Worm (Caenorhabditis elegans) whole organism, L1 larva: ENCODE results near the gene nhr-107.
A peak's percentile ranks its signal among the peaks of the same experiment; 100 is the strongest.

ENCODE experiments used
- C04F5.9 ChIP-seq: sonication (generic microtip); optimal IDR thresholded peaks from 2 replicates; lab custom pipeline; 2016; ENCODE audit warnings: missing genetic modification characterization, missing compliant biosample characterization
- C16A3.4 ChIP-seq: fragments of 150-350 bp; optimal IDR thresholded peaks from 2 replicates; lab custom pipeline; 2014; ENCODE audit warnings: missing biosample characterization, missing genetic modification characterization
- Y116A8C.19 ChIP-seq: sonication (generic microtip); optimal IDR thresholded peaks from 2 replicates; lab custom pipeline; 2016; ENCODE audit warnings: missing compliant biosample characterization, missing genetic modification characterization, borderline replicate concordance
- aha-1 ChIP-seq: fragments of 150-350 bp; optimal IDR thresholded peaks from 2 replicates; lab custom pipeline; 2014; ENCODE audit warnings: missing biosample characterization, missing genetic modification characterization
- alr-1 ChIP-seq: fragments of 200-800 bp; sonication (Bioruptor generic); optimal IDR thresholded peaks from 2 replicates; lab custom pipeline; 2018; ENCODE audit warnings: borderline replicate concordance, mild to moderate bottlenecking, missing genetic modification characterization, missing compliant biosample characterization
- ama-1 ChIP-seq: fragments of 150-350 bp; optimal IDR thresholded peaks from 2 replicates; lab custom pipeline; 2014
- blmp-1 ChIP-seq: fragments of 150-350 bp; optimal IDR thresholded peaks from 2 replicates; lab custom pipeline; 2014; ENCODE audit warnings: missing biosample characterization, missing genetic modification characterization
- ceh-8 ChIP-seq: fragments of 200-800 bp; sonication (Bioruptor generic); optimal IDR thresholded peaks from 2 replicates; lab custom pipeline; 2018; ENCODE audit warnings: mild to moderate bottlenecking, missing genetic modification characterization, moderate library complexity, missing compliant biosample characterization
- ceh-88 ChIP-seq: fragments of 200-800 bp; sonication (Bioruptor generic); IDR thresholded peaks from 2 replicates; pipeline ENCODE4 v1.3.6; 2022; ENCODE audit warnings: missing genetic modification characterization, missing compliant biosample characterization
- ces-1 ChIP-seq: fragments of 150-350 bp; optimal IDR thresholded peaks from 2 replicates; lab custom pipeline; 2014; ENCODE audit warnings: missing biosample characterization, missing genetic modification reagents, missing genetic modification characterization
- dpl-1 ChIP-seq, 3 experiments: fragments of 150-350 bp in 2 of 3; sonication (generic microtip) in 1 of 3; optimal IDR thresholded peaks; 2 replicates each; lab custom pipeline; 2014 to 2017; ENCODE audit warnings: missing biosample characterization in 3 of 3, missing genetic modification characterization in 3 of 3, missing genetic modification reagents in 3 of 3
- dsc-1 ChIP-seq: sonication (generic microtip); optimal IDR thresholded peaks from 2 replicates; lab custom pipeline; 2016; ENCODE audit warnings: mild to moderate bottlenecking, missing genetic modification characterization, missing compliant biosample characterization
- efl-1 ChIP-seq, 4 experiments: fragments of 150-350 bp; optimal IDR thresholded peaks in 3 of 4; peaks in 1 of 4; 1 replicate in 1 of 4; 2 replicates in 3 of 4; lab custom pipeline; 2014; ENCODE audit warnings: missing biosample characterization in 2 of 4, missing genetic modification characterization in 2 of 4, missing genetic modification reagents in 2 of 4
- efl-3 ChIP-seq: fragments of 200-800 bp; sonication (Bioruptor generic); optimal IDR thresholded peaks from 2 replicates; lab custom pipeline; 2018; ENCODE audit warnings: mild to moderate bottlenecking, missing genetic modification characterization, missing compliant biosample characterization
- egl-13 ChIP-seq: sonication (generic microtip); optimal IDR thresholded peaks from 2 replicates; lab custom pipeline; 2016; ENCODE audit warnings: missing genotype, missing genetic modification reagents, missing genetic modification characterization, missing compliant biosample characterization
- egl-27 ChIP-seq, 2 experiments: fragments of 150-350 bp in 1 of 2; sonication (generic microtip); optimal IDR thresholded peaks; 3 replicates each; lab custom pipeline; 2017 to 2018; ENCODE audit warnings: missing biosample characterization in 2 of 2, missing genetic modification characterization in 2 of 2, missing genetic modification reagents in 2 of 2
- elt-3 ChIP-seq, 6 experiments: fragments of 150-350 bp in 1 of 6; sonication (generic microtip); optimal IDR thresholded peaks; 2 replicates each; lab custom pipeline; 2017 to 2018; ENCODE audit warnings: missing biosample characterization in 6 of 6, missing genetic modification characterization in 6 of 6, inconsistent platforms in 1 of 6
- ets-5 ChIP-seq: fragments of 200-800 bp; sonication (Bioruptor generic); IDR thresholded peaks from 2 replicates; pipeline ENCODE4 v1.3.6; 2022; ENCODE audit warnings: missing genetic modification characterization, missing compliant biosample characterization
- fkh-10 ChIP-seq: sonication (generic microtip); optimal IDR thresholded peaks from 2 replicates; lab custom pipeline; 2017; ENCODE audit warnings: missing biosample characterization, missing genetic modification reagents, missing genetic modification characterization
- fkh-8 ChIP-seq: sonication (generic microtip); optimal IDR thresholded peaks from 2 replicates; lab custom pipeline; 2016; ENCODE audit warnings: mild to moderate bottlenecking, missing genetic modification characterization, missing compliant biosample characterization
- hlh-17 ChIP-seq: fragments of 200-800 bp; sonication (Bioruptor generic); optimal IDR thresholded peaks from 2 replicates; lab custom pipeline; 2018; ENCODE audit warnings: missing genetic modification characterization, mild to moderate bottlenecking, missing compliant biosample characterization, moderate library complexity, borderline replicate concordance
- hpl-2 ChIP-seq: fragments of 150-350 bp; optimal IDR thresholded peaks from 2 replicates; lab custom pipeline; 2014; ENCODE audit warnings: missing biosample characterization, missing genetic modification reagents, missing genetic modification characterization
- irx-1 ChIP-seq: sonication (generic microtip); optimal IDR thresholded peaks from 2 replicates; lab custom pipeline; 2016; ENCODE audit warnings: missing genetic modification characterization, missing compliant biosample characterization
- isw-1 ChIP-seq: fragments of 200-800 bp; sonication (Bioruptor generic); IDR thresholded peaks from 2 replicates; pipeline ENCODE4 v1.3.6; 2022; ENCODE audit warnings: missing genetic modification characterization, missing compliant biosample characterization
- lin-13 ChIP-seq: fragments of 150-350 bp; optimal IDR thresholded peaks from 2 replicates; lab custom pipeline; 2014; ENCODE audit warnings: missing biosample characterization, missing genetic modification reagents, missing genetic modification characterization
- lin-14 ChIP-seq: fragments of 200-800 bp; sonication (Bioruptor generic); optimal IDR thresholded peaks from 2 replicates; lab custom pipeline; 2018; ENCODE audit warnings: mild to moderate bottlenecking, missing genetic modification characterization, moderate library complexity, missing compliant biosample characterization
- lin-15B ChIP-seq: fragments of 150-350 bp; sonication (generic microtip); optimal IDR thresholded peaks from 3 replicates; lab custom pipeline; 2014; ENCODE audit warnings: missing biosample characterization, missing genetic modification characterization
- lin-39 ChIP-seq: fragments of 150-350 bp; optimal IDR thresholded peaks from 2 replicates; lab custom pipeline; 2014; ENCODE audit warnings: missing biosample characterization, missing genetic modification reagents, missing genetic modification characterization
- lir-3 ChIP-seq: sonication (generic microtip); optimal IDR thresholded peaks from 2 replicates; lab custom pipeline; 2016; ENCODE audit warnings: mild to moderate bottlenecking, missing genetic modification characterization, moderate library complexity, missing compliant biosample characterization; ENCODE audit not compliant: poor library complexity
- lsy-2 ChIP-seq, 2 experiments: fragments of 150-350 bp; optimal IDR thresholded peaks; 2 replicates each; lab custom pipeline; 2014; ENCODE audit warnings: missing biosample characterization in 2 of 2, missing genetic modification characterization in 2 of 2
- mab-9 ChIP-seq: fragments of 200-800 bp; sonication (Bioruptor generic); IDR thresholded peaks from 2 replicates; pipeline ENCODE4 v1.3.6; 2022; ENCODE audit warnings: missing genetic modification reagents, missing genetic modification characterization, missing compliant biosample characterization
- mdl-1 ChIP-seq, 2 experiments: fragments of 150-350 bp; optimal IDR thresholded peaks; 2 replicates each; lab custom pipeline; 2014 to 2017; ENCODE audit warnings: missing biosample characterization in 2 of 2, missing genetic modification characterization in 2 of 2, inconsistent platforms in 1 of 2
- mef-2 ChIP-seq: fragments of 150-350 bp; optimal IDR thresholded peaks from 2 replicates; lab custom pipeline; 2014; ENCODE audit warnings: missing biosample characterization, missing genetic modification characterization
- mep-1 ChIP-seq: fragments of 150-350 bp; optimal IDR thresholded peaks from 2 replicates; lab custom pipeline; 2014; ENCODE audit warnings: missing biosample characterization, missing genetic modification characterization
- nhr-28 ChIP-seq: fragments of 150-350 bp; optimal IDR thresholded peaks from 2 replicates; lab custom pipeline; 2014; ENCODE audit warnings: missing biosample characterization, missing genetic modification characterization
- nhr-71 ChIP-seq: sonication (generic microtip); optimal IDR thresholded peaks from 2 replicates; lab custom pipeline; 2016; ENCODE audit warnings: mild to moderate bottlenecking, missing genetic modification characterization, moderate library complexity, missing compliant biosample characterization
- nhr-76 ChIP-seq: sonication (generic microtip); optimal IDR thresholded peaks from 2 replicates; lab custom pipeline; 2017; ENCODE audit warnings: missing biosample characterization, missing genetic modification characterization
- nhr-84 ChIP-seq: sonication (generic microtip); optimal IDR thresholded peaks from 2 replicates; lab custom pipeline; 2017; ENCODE audit warnings: missing biosample characterization, missing genetic modification characterization
- nhr-85 ChIP-seq: sonication (generic microtip); peaks from one replicate; lab custom pipeline; 2016; ENCODE audit warnings: missing genetic modification characterization, inconsistent platforms, missing compliant biosample characterization
- nhr-90 ChIP-seq: sonication (generic microtip); optimal IDR thresholded peaks from 2 replicates; lab custom pipeline; 2016; ENCODE audit warnings: mild to moderate bottlenecking, missing genetic modification characterization, missing compliant biosample characterization; ENCODE audit not compliant: poor library complexity
- pag-3 ChIP-seq: sonication (generic microtip); optimal IDR thresholded peaks from 2 replicates; lab custom pipeline; 2017; ENCODE audit warnings: missing genetic modification characterization, mild to moderate bottlenecking, missing compliant biosample characterization, antibody characterized with exemption, borderline replicate concordance; ENCODE audit not compliant: insufficient read depth
- pax-3 ChIP-seq: fragments of 200-800 bp; sonication (Bioruptor generic); optimal IDR thresholded peaks from 2 replicates; lab custom pipeline; 2018; ENCODE audit warnings: mild to moderate bottlenecking, missing genetic modification characterization, moderate library complexity, missing compliant biosample characterization
- pqm-1 ChIP-seq: sonication (generic microtip); optimal IDR thresholded peaks from 3 replicates; lab custom pipeline; 2017; ENCODE audit warnings: missing biosample characterization, missing genetic modification characterization
- skn-1 ChIP-seq: fragments of 150-350 bp; optimal IDR thresholded peaks from 2 replicates; lab custom pipeline; 2014; ENCODE audit warnings: missing biosample characterization, missing genetic modification characterization
- snu-23 ChIP-seq: sonication (generic microtip); optimal IDR thresholded peaks from 2 replicates; lab custom pipeline; 2016; ENCODE audit warnings: missing genetic modification characterization, missing compliant biosample characterization
- sptf-1 ChIP-seq: fragments of 150-350 bp; optimal IDR thresholded peaks from 2 replicates; lab custom pipeline; 2014; ENCODE audit warnings: missing biosample characterization, missing genetic modification characterization
- tlp-1 ChIP-seq: fragments of 150-350 bp; optimal IDR thresholded peaks from 2 replicates; lab custom pipeline; 2014; ENCODE audit warnings: missing biosample characterization, missing genetic modification characterization
- unc-130 ChIP-seq: fragments of 150-350 bp; optimal IDR thresholded peaks from 2 replicates; lab custom pipeline; 2017; ENCODE audit warnings: missing biosample characterization, missing genetic modification characterization, inconsistent platforms
- unc-86 ChIP-seq: sonication (generic microtip); optimal IDR thresholded peaks from 2 replicates; lab custom pipeline; 2016; ENCODE audit warnings: missing genetic modification characterization, missing compliant biosample characterization
- unc-98 ChIP-seq: fragments of 200-800 bp; sonication (Bioruptor generic); IDR thresholded peaks from 2 replicates; pipeline ENCODE4 v1.3.6; 2022; ENCODE audit warnings: missing genetic modification characterization, missing compliant biosample characterization
- xbp-1 ChIP-seq: sonication (generic microtip); optimal IDR thresholded peaks from 2 replicates; lab custom pipeline; 2016; ENCODE audit warnings: missing genetic modification characterization, missing compliant biosample characterization
- ztf-11 ChIP-seq, 2 experiments: sonication (generic microtip); optimal IDR thresholded peaks; 2 replicates each; lab custom pipeline; 2016 to 2017; ENCODE audit warnings: missing genetic modification characterization in 2 of 2, missing biosample characterization in 1 of 2, missing compliant biosample characterization in 1 of 2
- ztf-4 ChIP-seq: fragments of 150-350 bp; optimal IDR thresholded peaks from 2 replicates; lab custom pipeline; 2014; ENCODE audit warnings: missing biosample characterization, missing genetic modification characterization

nhr-107 gene

ce11 chrV:6993999-6994398, 2.9 kb downstream of the nhr-107 start:
- no peak for TF ChIP-seq C04F5.9 (tag; lab: Kevin White, UChicago)
- no peak for TF ChIP-seq lin-15B
- no peak for TF ChIP-seq Y116A8C.19 (tag; lab: Kevin White, UChicago)
- no peak for TF ChIP-seq ceh-88 (GFP tag; lab: Robert Waterston, UW)
- TF ChIP-seq nhr-85 (tag; lab: Kevin White, UChicago) = peak; percentile 98
- TF ChIP-seq nhr-76 (tag; lab: Kevin White, UChicago) = no peak
- TF ChIP-seq xbp-1 (tag; lab: Kevin White, UChicago) = peak; percentile 2
- no peak for TF ChIP-seq mef-2 (tag; lab: Kevin White, UChicago)
- peak; percentile 15; the same call in 1 of the 2 replicates for TF ChIP-seq mab-9 (GFP tag; lab: Robert Waterston, UW)
- no peak for TF ChIP-seq alr-1
- TF ChIP-seq egl-13 (tag; lab: Kevin White, UChicago) = no peak
- no peak for TF ChIP-seq C16A3.4 (tag; lab: Kevin White, UChicago)
- peak; percentile 45 for TF ChIP-seq nhr-90
- TF ChIP-seq lir-3 (tag; lab: Kevin White, UChicago) = no peak
- no peak for TF ChIP-seq aha-1 (tag; lab: Kevin White, UChicago)
- TF ChIP-seq unc-86 (tag; lab: Kevin White, UChicago) = no peak
- no peak for TF ChIP-seq nhr-84 (tag; lab: Kevin White, UChicago)
- no peak for TF ChIP-seq ets-5
- no peak for TF ChIP-seq efl-1 (optimal IDR thresholded peaks at IDR 0.05; lab: Kevin White, UChicago)
- TF ChIP-seq efl-1 (GFP tag; optimal IDR thresholded peaks at IDR 0.05 in 1 of 2; lab: Kevin White, UChicago) = peak in 1 of 2 experiments; percentile 76
- no peak for TF ChIP-seq fkh-10 (GFP tag; lab: Kevin White, UChicago)
- TF ChIP-seq irx-1 (tag; lab: Kevin White, UChicago) = peak; percentile 29
- TF ChIP-seq blmp-1 = peak; percentile 76
- TF ChIP-seq hpl-2 (GFP tag; lab: Kevin White, UChicago) = peak; percentile 30
- peak in 1 of 2 experiments; percentile 33 for TF ChIP-seq mdl-1 (tag; optimal IDR thresholded peaks at IDR 0.05; lab: Kevin White, UChicago)
- TF ChIP-seq nhr-71 (tag; lab: Kevin White, UChicago) = peak; percentile 85
- no peak for TF ChIP-seq efl-3 (GFP tag; lab: Kevin White, UChicago)
- TF ChIP-seq lin-13 (GFP tag; lab: Kevin White, UChicago) = no peak
- no peak for TF ChIP-seq tlp-1
- TF ChIP-seq egl-27 (tag; optimal IDR thresholded peaks at IDR 0.05; lab: Kevin White, UChicago) = no peak
- no peak for TF ChIP-seq nhr-28 (tag; lab: Kevin White, UChicago)
- no peak for TF ChIP-seq pag-3
- no peak for TF ChIP-seq sptf-1 (tag; lab: Kevin White, UChicago)
- TF ChIP-seq skn-1 = no peak
- peak; percentile 22 to 24 for TF ChIP-seq lsy-2 (tag; optimal IDR thresholded peaks at IDR 0.05; lab: Kevin White, UChicago)
- TF ChIP-seq mep-1 = no peak
- no peak for TF ChIP-seq isw-1 (GFP tag; lab: Robert Waterston, UW)
- TF ChIP-seq ceh-8 (GFP tag; lab: Kevin White, UChicago) = no peak
- TF ChIP-seq dpl-1 (GFP tag; optimal IDR thresholded peaks at IDR 0.05; lab: Kevin White, UChicago) = peak in 1 of 3 experiments; percentile 12
- peak; percentile 53 to 97 (median 94) for TF ChIP-seq elt-3 (tag; optimal IDR thresholded peaks at IDR 0.05; lab: Kevin White, UChicago)
- peak; percentile 90 for TF ChIP-seq fkh-8 (tag; lab: Kevin White, UChicago)
- no peak for TF ChIP-seq ama-1 (lab: Kevin White, UChicago)
- TF ChIP-seq hlh-17 (GFP tag; lab: Kevin White, UChicago) = no peak
- no peak for TF ChIP-seq dsc-1 (tag; lab: Kevin White, UChicago)
- TF ChIP-seq lin-14 (GFP tag; lab: Kevin White, UChicago) = peak; percentile 81
- no peak for TF ChIP-seq ztf-11 (tag; optimal IDR thresholded peaks at IDR 0.05; lab: Kevin White, UChicago)
- TF ChIP-seq ztf-4 (tag; lab: Kevin White, UChicago) = no peak
- no peak for TF ChIP-seq lin-39
- no peak for TF ChIP-seq pqm-1
- TF ChIP-seq ces-1 (GFP tag; lab: Kevin White, UChicago) = no peak
- TF ChIP-seq unc-130 (tag; lab: Kevin White, UChicago) = peak; percentile 14
- TF ChIP-seq unc-98 (GFP tag; lab: Robert Waterston, UW) = no peak
- TF ChIP-seq snu-23 (GFP tag; lab: Kevin White, UChicago) = peak; percentile 71
- TF ChIP-seq pax-3 (tag; lab: Kevin White, UChicago) = no peak
